Worm (Caenorhabditis elegans): Measurements from ENCODE around the gene F40G9.18.

DNA sequence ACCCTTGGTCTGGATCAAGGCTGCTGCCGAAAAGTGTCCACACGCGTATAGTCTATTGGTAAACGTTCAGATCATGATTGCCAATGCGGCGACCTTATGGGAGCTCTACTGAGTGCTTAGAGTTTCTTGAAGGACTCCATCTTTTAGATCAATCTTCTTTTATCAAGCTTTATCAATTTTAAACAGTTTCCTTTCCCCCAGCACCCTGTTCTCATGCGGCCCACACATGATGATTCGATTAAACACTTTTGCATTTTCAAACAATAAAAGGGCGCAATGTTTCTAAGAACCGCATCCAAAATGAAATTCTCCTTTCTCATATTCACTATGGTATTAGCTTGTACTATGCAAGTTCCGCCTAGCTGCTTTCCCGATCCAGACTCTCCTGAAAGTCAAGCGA, 4.0 kb downstream of the F40G9.18 start, which contains the start of gene F40G9.7:
- no peak for TF ChIP-seq tab-1 (GFP tag; IDR thresholded peaks at IDR 0.05)
- TF ChIP-seq flt-1 (GFP tag; IDR thresholded peaks at IDR 0.05) = no peak
- TF ChIP-seq klf-2 (GFP tag; conservative IDR thresholded peaks at IDR 0.05) = no peak
- TF ChIP-seq cog-1 (tag; optimal IDR thresholded peaks at IDR 0.05) = no peak
- no peak for TF ChIP-seq ref-1 (GFP tag; conservative IDR thresholded peaks at IDR 0.05)
- no peak for TF ChIP-seq med-1 (GFP tag; optimal IDR thresholded peaks at IDR 0.05; ENCODE audit: insufficient read depth)
- TF ChIP-seq ztf-23 (GFP tag; IDR thresholded peaks at IDR 0.05) = no peak
- TF ChIP-seq T22C8.4 (GFP tag; IDR thresholded peaks at IDR 0.05) = no peak

Measured in whole organism, midembryonic.